Worm (Caenorhabditis elegans) whole organism, L2 larva: ENCODE measurements around the gene F52F10.2.
A peak's percentile ranks its signal among the peaks of the same experiment; 100 is the strongest.

Source experiments
- ceh-82 ChIP-seq: fragments of 150-350 bp; optimal IDR thresholded peaks from 2 replicates; lab custom pipeline; 2014; ENCODE audit warnings: missing biosample characterization, missing genetic modification characterization
- crh-2 ChIP-seq: sonication (generic microtip); optimal IDR thresholded peaks from 2 replicates; lab custom pipeline; 2017; ENCODE audit warnings: missing biosample characterization, missing genetic modification characterization
- elt-3 ChIP-seq: sonication (generic microtip); optimal IDR thresholded peaks from 2 replicates; lab custom pipeline; 2017; ENCODE audit warnings: missing biosample characterization, missing genetic modification characterization
- fos-1 ChIP-seq: fragments of 150-350 bp; optimal IDR thresholded peaks from 2 replicates; lab custom pipeline; 2014; ENCODE audit warnings: missing biosample characterization, missing genetic modification characterization
- gmeb-1 ChIP-seq: fragments of 150-350 bp; optimal IDR thresholded peaks from 2 replicates; lab custom pipeline; 2014; ENCODE audit warnings: missing biosample characterization, missing genetic modification characterization
- lin-11 ChIP-seq: fragments of 150-350 bp; sonication (generic microtip); optimal IDR thresholded peaks from 2 replicates; lab custom pipeline; 2014; ENCODE audit warnings: missing biosample characterization, missing genetic modification characterization, inconsistent platforms, mixed read lengths
- nhr-10 ChIP-seq: sonication (generic microtip); optimal IDR thresholded peaks from 2 replicates; lab custom pipeline; 2017; ENCODE audit warnings: missing biosample characterization, missing genetic modification characterization
- nhr-21 ChIP-seq: fragments of 150-350 bp; optimal IDR thresholded peaks from 2 replicates; lab custom pipeline; 2014; ENCODE audit warnings: missing biosample characterization, missing genetic modification characterization
- nhr-25 ChIP-seq: fragments of 150-350 bp; sonication (generic microtip); optimal IDR thresholded peaks from 3 replicates; lab custom pipeline; 2014; ENCODE audit warnings: missing biosample characterization, missing genetic modification characterization
- sem-4 ChIP-seq: fragments of 150-350 bp; optimal IDR thresholded peaks from 2 replicates; lab custom pipeline; 2014; ENCODE audit warnings: missing biosample characterization, missing genetic modification reagents, missing genetic modification characterization
- skn-1 ChIP-seq: sonication (generic microtip); optimal IDR thresholded peaks from 2 replicates; lab custom pipeline; 2017; ENCODE audit warnings: missing biosample characterization, missing genetic modification characterization
- sma-3 ChIP-seq: sonication (generic microtip); optimal IDR thresholded peaks from 2 replicates; lab custom pipeline; 2016; ENCODE audit warnings: missing genetic modification reagents, missing genetic modification characterization, missing compliant biosample characterization
- sma-9 ChIP-seq, 2 experiments: fragments of 150-350 bp in 1 of 2; sonication (generic microtip) in 1 of 2; optimal IDR thresholded peaks; 2 replicates each; lab custom pipeline; 2014 to 2016; ENCODE audit warnings: missing genetic modification characterization in 2 of 2, mild to moderate bottlenecking in 1 of 2, missing biosample characterization in 1 of 2, missing compliant biosample characterization in 1 of 2, missing genetic modification reagents in 1 of 2, moderate library complexity in 1 of 2
- ztf-4 ChIP-seq: fragments of 150-350 bp; optimal IDR thresholded peaks from 2 replicates; lab custom pipeline; 2014; ENCODE audit warnings: missing biosample characterization, missing genetic modification characterization

F52F10.2 gene

ce11 chrV:1593799-1594420, 46.0 kb downstream of the F52F10.2 start, which contains the start of gene F16B4.4:
Gene F16B4.4, plus strand, starts transcription at chrV:1594019.
- TF ChIP-seq nhr-10 (tag; lab: Kevin White, UChicago): no peak
- TF ChIP-seq nhr-25 (tag; lab: Kevin White, UChicago): peak; percentile 19
- peak; percentile 41 for TF ChIP-seq nhr-21
- no peak for TF ChIP-seq ceh-82 (tag; lab: Kevin White, UChicago)
- TF ChIP-seq fos-1 (tag; lab: Kevin White, UChicago): peak; percentile 24
- peak; percentile 3 for TF ChIP-seq sma-9 (GFP tag; optimal IDR thresholded peaks at IDR 0.05; lab: Kevin White, UChicago)
- no peak for TF ChIP-seq sma-9 (tag; optimal IDR thresholded peaks at IDR 0.05; lab: Kevin White, UChicago)
- peak; percentile 9 for TF ChIP-seq crh-2 (tag; lab: Kevin White, UChicago)
- no peak for TF ChIP-seq skn-1
- TF ChIP-seq sma-3 (GFP tag; lab: Kevin White, UChicago): peak; percentile 67
- no peak for TF ChIP-seq sem-4 (tag; lab: Kevin White, UChicago)
- peak; percentile 9 for TF ChIP-seq gmeb-1

DNA sequence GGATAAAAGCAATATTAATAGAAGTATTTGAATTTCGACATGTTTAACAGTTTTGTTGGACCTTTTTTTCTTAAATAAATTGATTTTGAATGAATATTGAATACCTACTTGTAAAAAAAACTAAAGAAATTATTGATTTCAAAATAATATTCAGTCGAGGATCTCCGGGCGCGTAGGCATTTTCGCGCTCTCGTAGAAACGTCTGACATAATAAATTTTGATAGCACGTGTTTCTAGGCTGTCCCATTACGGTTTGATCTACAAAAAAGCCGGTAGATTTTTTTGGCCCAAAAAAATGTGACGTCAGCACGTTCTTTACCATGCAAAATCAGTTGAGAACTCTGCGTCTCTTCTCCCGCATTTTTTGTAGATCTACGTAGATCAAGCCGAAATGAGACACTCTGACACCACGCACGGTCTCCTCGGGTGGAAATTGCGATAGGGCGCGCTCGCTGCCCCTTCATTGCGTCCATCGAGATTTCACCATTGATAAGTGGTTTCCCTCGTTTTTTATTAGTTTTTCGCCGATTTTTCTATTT, 46.7 kb downstream of the F52F10.2 start:
- TF ChIP-seq ztf-4 (no peak), sma-3 (GFP tag; lab: Kevin White, UChicago) (peak; percentile 48), fos-1 (tag; lab: Kevin White, UChicago) (no peak), elt-3 (tag; lab: Kevin White, UChicago) (no peak), lin-11 (tag; lab: Kevin White, UChicago) (no peak), sem-4 (tag; lab: Kevin White, UChicago) (no peak)
